Worm (Caenorhabditis elegans) whole organism, L4 larva: ENCODE results near the gene rpl-16.
A peak's percentile ranks its signal among the peaks of the same experiment; 100 is the strongest.

Experiments
- F10B5.3 ChIP-seq: sonication (generic microtip); optimal IDR thresholded peaks from 2 replicates; lab custom pipeline; 2016; ENCODE audit warnings: mild to moderate bottlenecking, missing genetic modification characterization, missing compliant biosample characterization
- F44E2.7 ChIP-seq: fragments of 200-800 bp; sonication (Bioruptor generic); IDR thresholded peaks from 2 replicates; pipeline ENCODE4 v2.1.2; 2022; ENCODE audit warnings: missing genetic modification characterization, missing compliant biosample characterization
- R02D3.7 ChIP-seq: fragments of 150-350 bp; sonication (generic microtip); optimal IDR thresholded peaks from 3 replicates; lab custom pipeline; 2014; ENCODE audit warnings: missing biosample characterization, missing genetic modification characterization
- T26A8.4 ChIP-seq: fragments of 200-800 bp; sonication (Bioruptor generic); IDR thresholded peaks from 2 replicates; pipeline ENCODE4 v1.3.6; 2022; ENCODE audit warnings: missing genetic modification characterization, missing compliant biosample characterization
- Y48G9A.11 ChIP-seq: fragments of 200-800 bp; sonication (Bioruptor generic); IDR thresholded peaks from 2 replicates; pipeline ENCODE4 v1.3.6; 2022; ENCODE audit warnings: missing genetic modification reagents, missing genetic modification characterization, missing compliant biosample characterization
- ZK337.2 ChIP-seq: fragments of 200-800 bp; sonication (Bioruptor generic); IDR thresholded peaks from 2 replicates; pipeline ENCODE4 v1.3.6; 2022; ENCODE audit warnings: missing genetic modification reagents, missing genetic modification characterization, missing compliant biosample characterization
- aly-2 ChIP-seq: sonication (generic microtip); optimal IDR thresholded peaks from 2 replicates; lab custom pipeline; 2018; ENCODE audit warnings: missing biosample characterization, missing genetic modification characterization
- ama-1 ChIP-seq: fragments of 150-350 bp; optimal IDR thresholded peaks from 2 replicates; lab custom pipeline; 2014; ENCODE audit warnings: inconsistent platforms, mixed read lengths
- arid-1 ChIP-seq: fragments of 200-800 bp; sonication (Bioruptor generic); conservative IDR thresholded peaks from 2 replicates; pipeline ENCODE4 v1.3.6; 2022; ENCODE audit warnings: missing genetic modification reagents, missing genetic modification characterization, missing compliant biosample characterization
- attf-4 ChIP-seq: sonication (generic microtip); optimal IDR thresholded peaks from 3 replicates; lab custom pipeline; 2017; ENCODE audit warnings: missing biosample characterization, missing genetic modification characterization
- ceh-20 ChIP-seq: fragments of 200-800 bp; sonication (Bioruptor generic); IDR thresholded peaks from 2 replicates; pipeline ENCODE4 v1.3.6; 2022; ENCODE audit warnings: missing genetic modification reagents, missing genetic modification characterization, missing compliant biosample characterization
- ctbp-1 ChIP-seq: fragments of 200-800 bp; sonication (Bioruptor generic); IDR thresholded peaks from 2 replicates; pipeline ENCODE4 v1.3.6; 2022; ENCODE audit warnings: missing genetic modification reagents, missing genetic modification characterization, missing compliant biosample characterization
- daf-12 ChIP-seq: fragments of 150-350 bp; optimal IDR thresholded peaks from 2 replicates; lab custom pipeline; 2014; ENCODE audit warnings: missing biosample characterization, missing genetic modification reagents, missing genetic modification characterization
- daf-8 ChIP-seq: fragments of 200-800 bp; sonication (Bioruptor generic); IDR thresholded peaks from 2 replicates; pipeline ENCODE4 v1.3.6; 2022; ENCODE audit warnings: missing genetic modification characterization, missing compliant biosample characterization
- dmd-9 ChIP-seq: fragments of 200-800 bp; sonication (Bioruptor generic); IDR thresholded peaks from 2 replicates; pipeline ENCODE4 v1.3.6; 2022; ENCODE audit warnings: missing genetic modification reagents, missing genetic modification characterization, missing compliant biosample characterization
- dpl-1 ChIP-seq: fragments of 150-350 bp; optimal IDR thresholded peaks from 2 replicates; lab custom pipeline; 2014; ENCODE audit warnings: missing biosample characterization, missing genetic modification reagents, missing genetic modification characterization
- duxl-1 ChIP-seq: sonication (generic microtip); optimal IDR thresholded peaks from 2 replicates; lab custom pipeline; 2016; ENCODE audit warnings: mild to moderate bottlenecking, missing genetic modification characterization, moderate library complexity, missing compliant biosample characterization; ENCODE audit not compliant: poor library complexity
- egl-27 ChIP-seq: sonication (generic microtip); optimal IDR thresholded peaks from 3 replicates; lab custom pipeline; 2017; ENCODE audit warnings: missing biosample characterization, missing genetic modification reagents, missing genetic modification characterization
- fkh-10 ChIP-seq: fragments of 150-350 bp; optimal IDR thresholded peaks from 2 replicates; lab custom pipeline; 2014; ENCODE audit warnings: missing biosample characterization, missing genetic modification reagents, missing genetic modification characterization
- fos-1 ChIP-seq: fragments of 150-350 bp; optimal IDR thresholded peaks from 2 replicates; lab custom pipeline; 2014; ENCODE audit warnings: missing biosample characterization, missing genetic modification characterization
- gei-8 ChIP-seq: fragments of 200-800 bp; sonication (Bioruptor generic); optimal IDR thresholded peaks from 2 replicates; lab custom pipeline; 2018; ENCODE audit warnings: mild to moderate bottlenecking, missing genetic modification characterization, missing compliant biosample characterization
- hif-1 ChIP-seq, 2 experiments: sonication (generic microtip); optimal IDR thresholded peaks; 2 replicates each; lab custom pipeline; 2016 to 2017; ENCODE audit warnings: missing compliant biosample characterization in 2 of 2, missing genetic modification characterization in 2 of 2, missing genetic modification reagents in 2 of 2, missing genotype in 2 of 2, mild to moderate bottlenecking in 1 of 2
- hlh-30 ChIP-seq: sonication (generic microtip); optimal IDR thresholded peaks from 2 replicates; lab custom pipeline; 2017; ENCODE audit warnings: antibody characterized with exemption, mild to moderate bottlenecking, missing genetic modification characterization, missing compliant biosample characterization; ENCODE audit not compliant: insufficient read depth
- lim-7 ChIP-seq: fragments of 200-800 bp; sonication (Bioruptor generic); IDR thresholded peaks from 2 replicates; pipeline ENCODE4 v1.3.6; 2022; ENCODE audit warnings: missing genetic modification characterization, missing compliant biosample characterization
- lin-1 ChIP-seq: fragments of 200-800 bp; sonication (Bioruptor generic); IDR thresholded peaks from 2 replicates; pipeline ENCODE4 v1.3.6; 2022; ENCODE audit warnings: missing genetic modification reagents, missing genetic modification characterization, missing compliant biosample characterization
- lin-38 ChIP-seq: fragments of 200-800 bp; sonication (Bioruptor generic); IDR thresholded peaks from 2 replicates; pipeline ENCODE4 v1.3.6; 2022; ENCODE audit warnings: missing genetic modification reagents, missing genetic modification characterization, missing compliant biosample characterization
- lir-3 ChIP-seq: sonication (generic microtip); optimal IDR thresholded peaks from 2 replicates; lab custom pipeline; 2016; ENCODE audit warnings: mild to moderate bottlenecking, missing genetic modification characterization, missing compliant biosample characterization
- lsy-2 ChIP-seq, 2 experiments: fragments of 150-350 bp in 1 of 2; sonication (generic microtip) in 1 of 2; optimal IDR thresholded peaks; 2 replicates each; lab custom pipeline; 2014 to 2017; ENCODE audit warnings: missing biosample characterization in 2 of 2, missing genetic modification characterization in 2 of 2
- madf-5 ChIP-seq, 2 experiments: fragments of 200-800 bp; sonication (Bioruptor generic); IDR thresholded peaks; 2 replicates each; pipeline ENCODE4 v1.3.6; 2022; ENCODE audit warnings: missing compliant biosample characterization in 2 of 2, missing genetic modification characterization in 2 of 2
- mdl-1 ChIP-seq, 2 experiments: fragments of 150-350 bp in 1 of 2; sonication (generic microtip) in 1 of 2; optimal IDR thresholded peaks; 2 replicates each; lab custom pipeline; 2014 to 2017; ENCODE audit warnings: missing biosample characterization in 2 of 2, missing genetic modification characterization in 2 of 2
- mep-1 ChIP-seq: fragments of 150-350 bp; sonication (generic microtip); optimal IDR thresholded peaks from 3 replicates; lab custom pipeline; 2014; ENCODE audit warnings: missing biosample characterization, missing genetic modification characterization
- mxl-3 ChIP-seq: fragments of 200-800 bp; sonication (Bioruptor generic); optimal IDR thresholded peaks from 2 replicates; lab custom pipeline; 2018; ENCODE audit warnings: mild to moderate bottlenecking, missing genetic modification characterization, missing compliant biosample characterization
- nhr-102 ChIP-seq: sonication (generic microtip); optimal IDR thresholded peaks from 2 replicates; lab custom pipeline; 2016; ENCODE audit warnings: mild to moderate bottlenecking, missing genetic modification characterization, moderate library complexity, missing compliant biosample characterization
- nhr-237 ChIP-seq: sonication (generic microtip); optimal IDR thresholded peaks from 2 replicates; lab custom pipeline; 2017; ENCODE audit warnings: missing biosample characterization, missing genetic modification characterization
- nhr-25 ChIP-seq: sonication (generic microtip); optimal IDR thresholded peaks from 2 replicates; lab custom pipeline; 2017; ENCODE audit warnings: missing genetic modification characterization, mild to moderate bottlenecking, missing compliant biosample characterization, antibody characterized with exemption, moderate library complexity, borderline replicate concordance; ENCODE audit not compliant: insufficient read depth
- nhr-28 ChIP-seq: fragments of 150-350 bp; optimal IDR thresholded peaks from 2 replicates; lab custom pipeline; 2014; ENCODE audit warnings: missing biosample characterization, missing genetic modification characterization
- nhr-41 ChIP-seq: fragments of 200-800 bp; sonication (Bioruptor generic); IDR thresholded peaks from 2 replicates; pipeline ENCODE4 v1.3.6; 2022; ENCODE audit warnings: missing genetic modification reagents, missing genetic modification characterization, missing compliant biosample characterization
- php-3 ChIP-seq: fragments of 200-800 bp; sonication (Bioruptor generic); IDR thresholded peaks from 2 replicates; pipeline ENCODE4 v1.3.6; 2022; ENCODE audit warnings: missing genetic modification reagents, missing genetic modification characterization, missing compliant biosample characterization
- pqm-1 ChIP-seq: sonication (generic microtip); optimal IDR thresholded peaks from 2 replicates; lab custom pipeline; 2017; ENCODE audit warnings: missing biosample characterization, missing genetic modification characterization
- rbr-2 ChIP-seq: sonication (generic microtip); optimal IDR thresholded peaks from 2 replicates; lab custom pipeline; 2016; ENCODE audit warnings: missing genotype, missing genetic modification characterization, missing compliant biosample characterization
- sdz-12 ChIP-seq: fragments of 200-800 bp; sonication (Bioruptor generic); optimal IDR thresholded peaks from 2 replicates; lab custom pipeline; 2018; ENCODE audit warnings: mild to moderate bottlenecking, missing genetic modification characterization, missing compliant biosample characterization
- set-16 ChIP-seq: fragments of 200-800 bp; sonication (Bioruptor generic); IDR thresholded peaks from 2 replicates; pipeline ENCODE4 v1.3.6; 2022; ENCODE audit warnings: missing genetic modification reagents, missing genetic modification characterization, missing compliant biosample characterization
- skn-1 ChIP-seq: fragments of 150-350 bp; optimal IDR thresholded peaks from 2 replicates; lab custom pipeline; 2014; ENCODE audit warnings: missing biosample characterization, missing genetic modification characterization
- snpc-4 ChIP-seq: fragments of 150-350 bp; optimal IDR thresholded peaks from 2 replicates; lab custom pipeline; 2014; ENCODE audit warnings: missing biosample characterization, missing genetic modification characterization
- spr-1 ChIP-seq: sonication (generic microtip); optimal IDR thresholded peaks from 2 replicates; lab custom pipeline; 2016; ENCODE audit warnings: mild to moderate bottlenecking, missing genetic modification characterization, missing compliant biosample characterization
- unc-62 ChIP-seq, 3 experiments: fragments of 150-350 bp in 1 of 3; sonication (generic microtip); optimal IDR thresholded peaks in 2 of 3; peaks in 1 of 3; 1 replicate in 1 of 3; 2 replicates in 2 of 3; lab custom pipeline; 2014 to 2017; ENCODE audit warnings: missing biosample characterization in 3 of 3, missing genetic modification characterization in 3 of 3, missing genetic modification reagents in 3 of 3, missing genotype in 1 of 3
- zag-1 ChIP-seq: fragments of 150-350 bp; optimal IDR thresholded peaks from 2 replicates; lab custom pipeline; 2014; ENCODE audit warnings: missing biosample characterization, missing genetic modification characterization
- zfp-2 ChIP-seq: sonication (generic microtip); optimal IDR thresholded peaks from 2 replicates; lab custom pipeline; 2016; ENCODE audit warnings: mild to moderate bottlenecking, missing genetic modification characterization, missing compliant biosample characterization
- zip-2 ChIP-seq: fragments of 150-350 bp; optimal IDR thresholded peaks from 2 replicates; lab custom pipeline; 2014; ENCODE audit warnings: missing biosample characterization, missing genetic modification characterization
- ztf-11 ChIP-seq: fragments of 150-350 bp; optimal IDR thresholded peaks from 2 replicates; lab custom pipeline; 2014; ENCODE audit warnings: missing biosample characterization, missing genetic modification characterization
- ztf-7 ChIP-seq: fragments of 150-350 bp; optimal IDR thresholded peaks from 2 replicates; lab custom pipeline; 2014; ENCODE audit warnings: missing biosample characterization, missing genetic modification characterization

Gene rpl-16

DNA sequence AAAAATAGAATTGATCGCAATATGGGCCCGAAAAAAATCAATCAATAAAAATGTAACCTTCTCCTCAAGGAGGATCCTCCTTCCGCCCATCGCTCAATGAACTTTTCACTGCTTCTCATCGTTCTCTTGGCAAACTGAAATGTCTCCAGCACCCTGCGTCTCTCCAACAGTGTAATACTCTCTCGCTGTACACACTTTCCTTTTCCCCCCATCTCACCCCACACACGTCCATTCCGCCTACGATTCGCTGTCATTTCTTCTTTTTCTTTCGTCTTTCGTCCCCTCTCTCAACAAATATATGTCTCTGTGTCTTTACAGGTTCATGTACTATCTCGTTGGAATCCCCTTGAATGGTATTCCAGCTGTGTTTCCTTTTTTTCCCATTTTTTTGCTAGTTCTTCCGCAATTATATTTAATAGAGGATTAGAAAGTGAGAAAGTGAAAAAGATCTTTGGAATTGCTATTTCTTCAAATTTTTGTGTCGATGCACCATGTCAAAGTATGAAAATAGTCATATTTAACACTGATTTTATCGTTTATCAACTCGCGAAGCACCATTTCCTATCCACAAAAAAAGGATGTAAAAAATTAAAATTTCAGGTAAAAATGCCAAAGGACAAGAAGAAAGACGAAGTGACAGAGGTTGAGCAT lies 31.9 kb downstream of the rpl-16 start, which contains the start of gene rsu-1 (continued):
- TF ChIP-seq madf-5 (GFP tag; IDR thresholded peaks at IDR 0.05; lab: Robert Waterston, UW) (no peak), mxl-3 (GFP tag; lab: Kevin White, UChicago) (peak; percentile 16), nhr-102 (no peak), F10B5.3 (tag; lab: Kevin White, UChicago) (no peak), zag-1 (tag; lab: Kevin White, UChicago) (no peak), lir-3 (tag; lab: Kevin White, UChicago) (no peak), pqm-1 (tag; lab: Kevin White, UChicago) (no peak), lsy-2 (tag; optimal IDR thresholded peaks at IDR 0.05; lab: Kevin White, UChicago) (peak in 1 of 2 experiments; percentile 70), mep-1 (tag; lab: Kevin White, UChicago) (peak; percentile 77), ztf-7 (tag; lab: Kevin White, UChicago) (peak; percentile 8), attf-4 (tag; lab: Kevin White, UChicago) (no peak), hif-1 (tag; optimal IDR thresholded peaks at IDR 0.05; lab: Kevin White, UChicago) (peak in 1 of 2 experiments; percentile 3), daf-8 (no peak), fkh-10 (GFP tag; lab: Kevin White, UChicago) (peak; percentile 1), skn-1 (no peak), lin-38 (GFP tag; lab: Robert Waterston, UW) (peak; percentile 41), ceh-20 (GFP tag; lab: Robert Waterston, UW) (no peak), T26A8.4 (GFP tag; lab: Robert Waterston, UW) (peak; percentile 47), aly-2 (tag; lab: Kevin White, UChicago) (no peak), Y48G9A.11 (GFP tag; lab: Robert Waterston, UW) (no peak), F44E2.7 (no peak), set-16 (GFP tag; lab: Robert Waterston, UW) (no peak), ztf-11 (tag; lab: Kevin White, UChicago) (no peak), egl-27 (tag; lab: Kevin White, UChicago) (no peak), zip-2 (tag; lab: Kevin White, UChicago) (no peak), sdz-12 (GFP tag; lab: Kevin White, UChicago) (no peak), unc-62 (GFP tag; optimal IDR thresholded peaks at IDR 0.05 in 1 of 2; lab: Kevin White, UChicago) (no peak), unc-62 (tag; optimal IDR thresholded peaks at IDR 0.05; lab: Kevin White, UChicago) (no peak), nhr-237 (tag; lab: Kevin White, UChicago) (no peak), snpc-4 (tag; lab: Kevin White, UChicago) (no peak), hlh-30 (tag; lab: Kevin White, UChicago) (peak; percentile 10), dpl-1 (peak; percentile 46), nhr-25 (tag; lab: Kevin White, UChicago) (peak; percentile 51), nhr-41 (no peak), mdl-1 (tag; optimal IDR thresholded peaks at IDR 0.05; lab: Kevin White, UChicago) (peak in 1 of 2 experiments; percentile 69), zfp-2 (no peak), duxl-1 (tag; lab: Kevin White, UChicago) (peak; percentile 26), ZK337.2 (GFP tag; lab: Robert Waterston, UW) (no peak), lim-7 (GFP tag; lab: Robert Waterston, UW) (no peak), R02D3.7 (tag; lab: Kevin White, UChicago) (no peak), nhr-28 (peak; percentile 86), lin-1 (no peak), rbr-2 (tag; lab: Kevin White, UChicago) (peak; percentile 66), ctbp-1 (GFP tag; lab: Robert Waterston, UW) (no peak), fos-1 (no peak), dmd-9 (GFP tag; lab: Robert Waterston, UW) (no peak), spr-1 (tag; lab: Kevin White, UChicago) (peak; percentile 68), daf-12 (tag; lab: Kevin White, UChicago) (no peak), gei-8 (GFP tag; lab: Kevin White, UChicago) (no peak), php-3 (GFP tag; lab: Robert Waterston, UW) (no peak), ama-1 (lab: Kevin White, UChicago) (no peak), arid-1 (GFP tag; lab: Robert Waterston, UW) (0 out of 2 replicates have a peak, but pooled peaks have one; percentile 35)
